Worm (Caenorhabditis elegans): Measurements from ENCODE around the gene H24K24.2.
"Not testable (repeated sequence)": the region's sequence is repeated elsewhere in the genome, so short reads cannot be mapped to it uniquely, and the experiment has no call there.

Gene H24K24.2

DNA sequence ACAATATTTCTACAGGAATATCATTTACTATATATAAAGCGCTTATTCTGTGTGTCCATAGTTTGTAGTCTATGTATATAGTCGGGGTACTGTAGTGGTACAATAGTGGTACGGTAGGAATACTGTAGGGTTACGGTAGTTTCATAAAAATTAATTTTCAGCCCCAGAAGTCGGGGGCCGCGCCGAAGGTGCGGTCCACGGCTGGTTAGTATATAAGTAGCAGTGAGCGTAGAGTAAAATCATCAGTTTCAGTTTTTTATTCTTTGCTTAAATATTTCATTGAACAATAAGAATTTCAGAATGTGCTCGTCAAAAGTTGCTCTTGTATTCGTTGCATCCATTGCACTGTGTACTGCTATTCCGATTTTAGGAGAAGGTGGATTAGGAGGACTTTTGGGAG, 26.8 kb upstream of the H24K24.2 start, which contains the start of gene srlf-22:
Gene srlf-22 (plus strand): TSS at position 301 of the 400 bp plus-strand sequence.
- TF ChIP-seq ces-1 (GFP tag; optimal IDR thresholded peaks at IDR 0.05); nhr-237 (tag; optimal IDR thresholded peaks at IDR 0.05); ceh-83 (GFP tag; optimal IDR thresholded peaks at IDR 0.05): not testable (repeated sequence)

- no peak for TF ChIP-seq M03D4.4 (tag; optimal IDR thresholded peaks at IDR 0.05)
- TF ChIP-seq ceh-43 (GFP tag; optimal IDR thresholded peaks at IDR 0.05) = no peak
- TF ChIP-seq lin-13 (tag; optimal IDR thresholded peaks at IDR 0.05) = no peak
- no peak for TF ChIP-seq bed-3 (GFP tag; optimal IDR thresholded peaks at IDR 0.05)
- TF ChIP-seq elt-3 (tag; optimal IDR thresholded peaks at IDR 0.05) = no peak
- TF ChIP-seq zip-8 (tag; optimal IDR thresholded peaks at IDR 0.05) = no peak
- no peak for TF ChIP-seq unc-39 (tag; optimal IDR thresholded peaks at IDR 0.05)
- TF ChIP-seq mep-1 (tag; optimal IDR thresholded peaks at IDR 0.05) = no peak
- TF ChIP-seq cnd-1 (tag; optimal IDR thresholded peaks at IDR 0.05) = no peak
- no peak for TF ChIP-seq nhr-12 (tag; optimal IDR thresholded peaks at IDR 0.05)
- TF ChIP-seq nhr-76 (tag; optimal IDR thresholded peaks at IDR 0.05) = no peak
- no peak for TF ChIP-seq sem-2 (GFP tag; optimal IDR thresholded peaks at IDR 0.05)
- no peak for TF ChIP-seq tbx-8 (GFP tag; optimal IDR thresholded peaks at IDR 0.05)
- no peak for TF ChIP-seq unc-120 (tag; optimal IDR thresholded peaks at IDR 0.05; ENCODE audit: poor library complexity, severe bottlenecking)
Measured at ce11 chrV:893437-894018, 24.1 kb upstream of the H24K24.2 start, which contains the start of the genes srlf-23 and srlf-20. Gene srlf-23 (minus strand): TSS chrV:893537. Gene srlf-20 (plus strand): TSS chrV:893968.

DNA sequence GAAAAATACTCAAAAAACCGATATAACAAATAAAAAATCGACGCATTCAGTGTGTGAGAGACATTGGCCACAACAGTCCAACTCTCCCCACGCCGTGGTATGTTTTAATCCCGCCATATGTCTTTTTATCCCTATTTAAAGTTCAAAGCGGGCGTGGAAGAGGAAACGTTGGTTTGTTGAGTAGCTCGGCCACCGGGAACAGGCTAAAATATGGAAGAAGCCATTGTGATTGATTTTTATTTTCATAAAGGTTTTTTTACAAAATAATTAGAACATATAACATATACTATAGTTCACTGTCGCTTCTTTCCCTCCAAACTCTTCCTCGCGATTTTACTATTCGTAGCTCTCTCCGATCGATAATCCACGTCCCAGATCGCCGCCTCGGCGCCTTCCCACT, 18.5 kb upstream of the H24K24.2 start, which contains the start of gene nas-32:
Gene nas-32 (minus strand): TSS at position 101 of the 400 bp plus-strand sequence.
- TF ChIP-seq elt-1 (tag; optimal IDR thresholded peaks at IDR 0.05; ENCODE audit: borderline replicate concordance, insufficient read depth) = no peak
- TF ChIP-seq elt-3 (tag; optimal IDR thresholded peaks at IDR 0.05) = no peak
- no peak for TF ChIP-seq pha-4 (tag; optimal IDR thresholded peaks at IDR 0.05)
- TF ChIP-seq flh-1 (GFP tag; optimal IDR thresholded peaks at IDR 0.05) = no peak
- TF ChIP-seq nhr-28 (tag; optimal IDR thresholded peaks at IDR 0.05) = no peak
- no peak for TF ChIP-seq lin-13 (tag; optimal IDR thresholded peaks at IDR 0.05)
- no peak for TF ChIP-seq tbx-8 (GFP tag; optimal IDR thresholded peaks at IDR 0.05)
- TF ChIP-seq nhr-237 (tag; optimal IDR thresholded peaks at IDR 0.05) = no peak
- no peak for TF ChIP-seq unc-120 (tag; optimal IDR thresholded peaks at IDR 0.05; ENCODE audit: poor library complexity, severe bottlenecking)
- TF ChIP-seq ceh-83 (GFP tag; optimal IDR thresholded peaks at IDR 0.05) = no peak
- no peak for TF ChIP-seq unc-39 (tag; optimal IDR thresholded peaks at IDR 0.05)
- TF ChIP-seq mab-5 (tag; optimal IDR thresholded peaks at IDR 0.05) = no peak
- no peak for TF ChIP-seq mls-2 (tag; optimal IDR thresholded peaks at IDR 0.05)
- no peak for TF ChIP-seq bed-3 (GFP tag; optimal IDR thresholded peaks at IDR 0.05)
- no peak for TF ChIP-seq nhr-76 (tag; optimal IDR thresholded peaks at IDR 0.05)
- no peak for TF ChIP-seq snpc-4 (tag; optimal IDR thresholded peaks at IDR 0.05)
- TF ChIP-seq ces-1 (GFP tag; optimal IDR thresholded peaks at IDR 0.05) = no peak
- no peak for TF ChIP-seq ztf-11 (tag; optimal IDR thresholded peaks at IDR 0.05)
- TF ChIP-seq ceh-43 (GFP tag; optimal IDR thresholded peaks at IDR 0.05) = no peak

- no peak for TF ChIP-seq bed-3 (GFP tag; optimal IDR thresholded peaks at IDR 0.05)
- no peak for TF ChIP-seq snpc-4 (tag; optimal IDR thresholded peaks at IDR 0.05)
- no peak for TF ChIP-seq unc-62 (GFP tag; optimal IDR thresholded peaks at IDR 0.05)
- TF ChIP-seq nhr-237 (tag; optimal IDR thresholded peaks at IDR 0.05) = no peak
- no peak for TF ChIP-seq lin-32 (GFP tag; optimal IDR thresholded peaks at IDR 0.05)
- no peak for TF ChIP-seq unc-120 (tag; optimal IDR thresholded peaks at IDR 0.05; ENCODE audit: poor library complexity, severe bottlenecking)
- no peak for TF ChIP-seq unc-39 (tag; optimal IDR thresholded peaks at IDR 0.05)
- no peak for TF ChIP-seq nhr-12 (tag; optimal IDR thresholded peaks at IDR 0.05)
- TF ChIP-seq drap-1 (GFP tag; optimal IDR thresholded peaks at IDR 0.05) = no peak
- no peak for TF ChIP-seq ces-1 (GFP tag; optimal IDR thresholded peaks at IDR 0.05)
- no peak for TF ChIP-seq cnd-1 (tag; optimal IDR thresholded peaks at IDR 0.05)
- TF ChIP-seq nhr-76 (tag; optimal IDR thresholded peaks at IDR 0.05) = no peak
- TF ChIP-seq ham-2 (GFP tag; optimal IDR thresholded peaks at IDR 0.05) = no peak
- TF ChIP-seq mls-2 (tag; optimal IDR thresholded peaks at IDR 0.05) = no peak
Measured at ce11 chrV:903460-903859, 14.1 kb upstream of the H24K24.2 start, which contains the start of gene fmo-5. Gene fmo-5 (minus strand): TSS chrV:903665.

All from whole organism, mixed stage, embryonic.